Fruit fly (Drosophila melanogaster) whole organism, embryonic: Measurements from ENCODE around the gene Sema5c.

ENCODE experiments used
- Abd-B ChIP-seq: fragments of 200-800 bp; sonication (Bioruptor generic); optimal IDR thresholded peaks from 2 replicates; lab custom pipeline; 2018; ENCODE audit warnings: missing biosample characterization, mild to moderate bottlenecking, missing genetic modification characterization, moderate library complexity
- Atf-2 ChIP-seq: fragments of 200-800 bp; sonication (Bioruptor generic); optimal IDR thresholded peaks from 2 replicates; lab custom pipeline; 2016; ENCODE audit warnings: missing biosample characterization, missing genetic modification characterization
- Atf3 ChIP-seq: fragments of 200-800 bp; sonication (Bioruptor generic); optimal IDR thresholded peaks from 3 replicates; lab custom pipeline; 2016; ENCODE audit warnings: missing biosample characterization, missing genetic modification characterization
- CG12391 ChIP-seq: fragments of 200-800 bp; sonication (Bioruptor generic); optimal IDR thresholded peaks from 3 replicates; lab custom pipeline; 2018; ENCODE audit warnings: missing biosample characterization, mild to moderate bottlenecking, missing genetic modification characterization, moderate library complexity
- CG12659 ChIP-seq: fragments of 200-800 bp; sonication (Bioruptor generic); optimal IDR thresholded peaks from 3 replicates; lab custom pipeline; 2017; ENCODE audit warnings: mild to moderate bottlenecking, missing biosample characterization, missing genetic modification reagents, missing genetic modification characterization
- CG13775 ChIP-seq: fragments of 200-800 bp; sonication (Bioruptor generic); optimal IDR thresholded peaks from 3 replicates; lab custom pipeline; 2017; ENCODE audit warnings: missing biosample characterization, mild to moderate bottlenecking, missing genetic modification characterization
- CG14014 ChIP-seq: fragments of 200-800 bp; sonication (Bioruptor generic); IDR thresholded peaks from 2 replicates; pipeline ENCODE4 v1.3.6; 2022; ENCODE audit warnings: missing biosample characterization, missing genetic modification characterization
- CG17385 ChIP-seq: fragments of 200-800 bp; sonication (Bioruptor generic); optimal IDR thresholded peaks from 3 replicates; lab custom pipeline; 2018; ENCODE audit warnings: missing biosample characterization, mild to moderate bottlenecking, missing genetic modification characterization
- CG17912 ChIP-seq: fragments of 200-800 bp; sonication (Bioruptor generic); optimal IDR thresholded peaks from 2 replicates; lab custom pipeline; 2018; ENCODE audit warnings: missing biosample characterization, mild to moderate bottlenecking, missing genetic modification characterization
- CG18476 ChIP-seq: fragments of 200-800 bp; sonication (Bioruptor generic); optimal IDR thresholded peaks from 2 replicates; lab custom pipeline; 2016; ENCODE audit warnings: missing biosample characterization, mild to moderate bottlenecking, missing genetic modification characterization
- CG2199 ChIP-seq: fragments of 200-800 bp; sonication (Bioruptor generic); IDR thresholded peaks from 3 replicates; pipeline ENCODE4 v1.3.6; 2022; ENCODE audit warnings: missing biosample characterization, missing genetic modification characterization
- CG2875 ChIP-seq: fragments of 200-800 bp; sonication (Bioruptor generic); optimal IDR thresholded peaks from 2 replicates; lab custom pipeline; 2017; ENCODE audit warnings: missing biosample characterization, mild to moderate bottlenecking, missing genetic modification characterization, missing genetic modification reagents
- CG2889 ChIP-seq: fragments of 200-800 bp; sonication (Bioruptor generic); IDR thresholded peaks from 3 replicates; pipeline ENCODE4 v1.3.6; 2022; ENCODE audit warnings: missing biosample characterization, missing genetic modification characterization
- CG31224 ChIP-seq: fragments of 200-800 bp; sonication (Bioruptor generic); IDR thresholded peaks from 2 replicates; pipeline ENCODE4 v1.3.6; 2022; ENCODE audit warnings: missing biosample characterization, missing genetic modification characterization
- CG34376 ChIP-seq: fragments of 200-800 bp; sonication (Bioruptor generic); optimal IDR thresholded peaks from 2 replicates; lab custom pipeline; 2018; ENCODE audit warnings: missing biosample characterization, mild to moderate bottlenecking, missing genetic modification characterization
- CG4617 ChIP-seq: fragments of 200-800 bp; sonication (Bioruptor generic); optimal IDR thresholded peaks from 3 replicates; lab custom pipeline; 2016; ENCODE audit warnings: missing biosample characterization, missing genetic modification characterization, borderline replicate concordance
- CG5245 ChIP-seq: fragments of 200-800 bp; sonication (Bioruptor generic); optimal IDR thresholded peaks from 3 replicates; lab custom pipeline; 2016; ENCODE audit warnings: missing biosample characterization, missing genetic modification characterization
- CG6272 ChIP-seq: fragments of 200-800 bp; sonication (Bioruptor generic); IDR thresholded peaks from 2 replicates; pipeline ENCODE4 v1.3.6; 2022; ENCODE audit warnings: missing biosample characterization, missing genetic modification characterization
- CG8290 ChIP-seq, 3 experiments: fragments of 200-800 bp; sonication (Bioruptor generic); optimal IDR thresholded peaks; 2 replicates each; lab custom pipeline; 2016 to 2019; ENCODE audit warnings: missing biosample characterization in 3 of 3, missing genetic modification characterization in 3 of 3, mild to moderate bottlenecking in 2 of 3, moderate library complexity in 1 of 3
- CG8924 ChIP-seq: fragments of 200-800 bp; optimal IDR thresholded peaks from 3 replicates; lab custom pipeline; 2019; ENCODE audit warnings: missing biosample characterization, mild to moderate bottlenecking, missing genetic modification characterization, moderate library complexity
- Deaf1 ChIP-seq: fragments of 200-800 bp; optimal IDR thresholded peaks from 3 replicates; lab custom pipeline; 2019; ENCODE audit warnings: missing biosample characterization, mild to moderate bottlenecking, missing genetic modification characterization, moderate library complexity
- Dref ChIP-seq: fragments of 200-800 bp; sonication (Bioruptor generic); IDR thresholded peaks from 2 replicates; pipeline ENCODE4 v1.3.6; 2022; ENCODE audit warnings: missing biosample characterization, missing genetic modification characterization
- ERR ChIP-seq: fragments of 200-800 bp; sonication (Bioruptor generic); optimal IDR thresholded peaks from 2 replicates; lab custom pipeline; 2016; ENCODE audit warnings: missing biosample characterization, missing genetic modification characterization
- HLHmδ ChIP-seq: fragments of 200-800 bp; sonication (Bioruptor generic); optimal IDR thresholded peaks from 2 replicates; lab custom pipeline; 2018; ENCODE audit warnings: missing biosample characterization, mild to moderate bottlenecking, missing genetic modification characterization, moderate library complexity
- Hr51 ChIP-seq, 2 experiments: fragments of 200-800 bp; sonication (Bioruptor generic); optimal IDR thresholded peaks; 2 replicates in 1 of 2; 3 replicates in 1 of 2; lab custom pipeline; 2016 to 2018; ENCODE audit warnings: missing biosample characterization in 2 of 2, missing genetic modification characterization in 2 of 2, mild to moderate bottlenecking in 1 of 2, moderate library complexity in 1 of 2
- Hr78 ChIP-seq, 2 experiments: fragments of 200-800 bp in 1 of 2; fragments of >200 bp in 1 of 2; sonication (Bioruptor generic) in 1 of 2; optimal IDR thresholded peaks; 2 replicates each; lab custom pipeline; 2017 to 2019; ENCODE audit warnings: missing biosample characterization in 2 of 2, missing genetic modification characterization in 2 of 2, mild to moderate bottlenecking in 1 of 2, moderate library complexity in 1 of 2
- NK7.1 ChIP-seq: fragments of 200-800 bp; sonication (Bioruptor generic); optimal IDR thresholded peaks from 3 replicates; lab custom pipeline; 2016; ENCODE audit warnings: missing biosample characterization, missing genetic modification characterization
- Nf-YB ChIP-seq: fragments of 200-800 bp; sonication (Bioruptor generic); optimal IDR thresholded peaks from 3 replicates; lab custom pipeline; 2019; ENCODE audit warnings: missing biosample characterization, mild to moderate bottlenecking, missing genetic modification characterization, moderate library complexity
- NfI ChIP-seq: fragments of 200-800 bp; sonication (Bioruptor generic); optimal IDR thresholded peaks from 3 replicates; lab custom pipeline; 2018; ENCODE audit warnings: missing biosample characterization, mild to moderate bottlenecking, missing genetic modification characterization, moderate library complexity
- Side ChIP-seq: fragments of 200-800 bp; sonication (Bioruptor generic); optimal IDR thresholded peaks from 2 replicates; lab custom pipeline; 2016; ENCODE audit warnings: missing biosample characterization, missing genetic modification characterization
- Sox100B ChIP-seq: fragments of 200-800 bp; sonication (Bioruptor generic); optimal IDR thresholded peaks from 3 replicates; lab custom pipeline; 2018; ENCODE audit warnings: missing biosample characterization, mild to moderate bottlenecking, missing genetic modification characterization
- Vsx1 ChIP-seq: fragments of 200-800 bp; sonication (Bioruptor generic); optimal IDR thresholded peaks from 2 replicates; lab custom pipeline; 2017; ENCODE audit warnings: missing biosample characterization, mild to moderate bottlenecking, missing genetic modification characterization, missing genetic modification reagents
- ash1 ChIP-seq: fragments of 200-800 bp; sonication (Bioruptor generic); optimal IDR thresholded peaks from 2 replicates; lab custom pipeline; 2018; ENCODE audit warnings: missing biosample characterization, mild to moderate bottlenecking, missing genetic modification characterization
- cad ChIP-seq: fragments of >200 bp; optimal IDR thresholded peaks from 2 replicates; lab custom pipeline; 2017; ENCODE audit warnings: missing biosample characterization, missing genetic modification characterization
- caup ChIP-seq: fragments of 200-800 bp; sonication (Bioruptor generic); optimal IDR thresholded peaks from 3 replicates; lab custom pipeline; 2017; ENCODE audit warnings: missing biosample characterization, mild to moderate bottlenecking, missing genetic modification characterization, moderate library complexity; ENCODE audit not compliant: severe bottlenecking
- exex ChIP-seq: fragments of 200-800 bp; sonication (Bioruptor generic); optimal IDR thresholded peaks from 4 replicates; lab custom pipeline; 2018; ENCODE audit warnings: missing biosample characterization, mild to moderate bottlenecking, missing genetic modification characterization, moderate library complexity
- grn ChIP-seq: fragments of 200-800 bp; sonication (Bioruptor generic); optimal IDR thresholded peaks from 3 replicates; lab custom pipeline; 2017; ENCODE audit warnings: missing biosample characterization, missing genetic modification characterization
- gro ChIP-seq: fragments of 200-800 bp; sonication (Bioruptor generic); optimal IDR thresholded peaks from 2 replicates; lab custom pipeline; 2016; ENCODE audit warnings: missing biosample characterization, missing genetic modification characterization
- kni ChIP-seq: fragments of 200-800 bp; sonication (Bioruptor generic); optimal IDR thresholded peaks from 3 replicates; lab custom pipeline; 2017; ENCODE audit warnings: mild to moderate bottlenecking, missing biosample characterization, missing genetic modification reagents, missing genetic modification characterization
- nerfin-1 ChIP-seq: fragments of 200-800 bp; sonication (Bioruptor generic); optimal IDR thresholded peaks from 3 replicates; lab custom pipeline; 2019; ENCODE audit warnings: missing biosample characterization, mild to moderate bottlenecking, missing genetic modification characterization, moderate library complexity
- nerfin-2 ChIP-seq: fragments of 200-800 bp; sonication (Bioruptor generic); IDR thresholded peaks from 2 replicates; pipeline ENCODE4 v1.3.6; 2022; ENCODE audit warnings: missing biosample characterization, missing genetic modification characterization; ENCODE audit not compliant: partially characterized antibody
- nom ChIP-seq: fragments of 200-800 bp; sonication (Bioruptor generic); optimal IDR thresholded peaks from 2 replicates; lab custom pipeline; 2017; ENCODE audit warnings: missing biosample characterization, missing genetic modification characterization, mild to moderate bottlenecking, moderate library complexity, missing genetic modification reagents
- peb ChIP-seq: fragments of 200-800 bp; sonication (Bioruptor generic); IDR thresholded peaks from 2 replicates; pipeline ENCODE4 v1.3.6; 2022; ENCODE audit warnings: missing biosample characterization, missing genetic modification characterization
- pho ChIP-seq: fragments of 200-800 bp; sonication (Bioruptor generic); optimal IDR thresholded peaks from 2 replicates; lab custom pipeline; 2016; ENCODE audit warnings: missing biosample characterization, missing genetic modification characterization
- pros ChIP-seq: fragments of 200-800 bp; sonication (Bioruptor generic); optimal IDR thresholded peaks from 3 replicates; lab custom pipeline; 2019; ENCODE audit warnings: missing biosample characterization, mild to moderate bottlenecking, missing genetic modification characterization, moderate library complexity
- schlank ChIP-seq: fragments of 200-800 bp; sonication (Bioruptor generic); optimal IDR thresholded peaks from 2 replicates; lab custom pipeline; 2018; ENCODE audit warnings: missing biosample characterization, mild to moderate bottlenecking, missing genetic modification characterization
- sens-2 ChIP-seq: fragments of 200-800 bp; sonication (Bioruptor generic); IDR thresholded peaks from 2 replicates; pipeline ENCODE4 v1.3.6; 2022; ENCODE audit warnings: missing biosample characterization, missing genetic modification characterization
- slbo ChIP-seq: fragments of 200-800 bp; sonication (Bioruptor generic); IDR thresholded peaks from 2 replicates; pipeline ENCODE4 v1.3.6; 2022; ENCODE audit warnings: missing biosample characterization, missing genetic modification characterization

Sema5c gene

DNA sequence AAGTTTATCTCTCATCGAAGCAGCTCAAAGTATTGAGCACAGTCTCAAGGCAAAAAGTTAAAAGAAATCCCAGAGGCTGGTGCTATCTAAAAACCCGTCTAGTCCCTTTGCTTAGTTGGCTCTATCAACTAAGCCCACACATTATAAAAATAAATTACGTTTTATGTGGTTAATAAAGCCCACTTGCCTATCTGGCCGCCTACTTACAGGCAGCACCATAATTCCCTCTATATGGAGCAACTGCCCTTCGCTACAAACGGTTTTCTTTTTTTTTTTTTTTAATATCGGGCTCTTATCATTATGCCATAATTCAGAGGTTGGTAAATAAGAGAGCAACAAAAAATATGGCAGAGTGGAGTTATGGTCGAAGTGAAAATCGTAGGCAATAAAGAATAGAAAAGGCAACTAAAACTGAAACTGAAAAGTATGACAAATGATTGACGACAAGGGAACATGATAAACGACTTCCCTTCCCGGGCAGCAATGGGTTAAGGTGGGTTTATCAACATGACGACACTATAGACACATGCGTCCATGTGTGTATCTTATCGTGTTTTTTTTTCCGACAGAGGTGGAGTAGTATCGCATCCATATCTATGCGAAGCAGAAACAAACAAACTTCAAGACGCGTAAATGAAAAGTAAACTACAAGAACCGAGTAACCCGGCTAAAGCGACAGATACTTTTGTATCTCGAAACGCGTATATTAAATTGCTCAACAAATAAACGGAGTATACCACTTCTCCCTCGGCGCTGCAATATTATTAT lies 2.9 kb downstream of the Sema5c start (continued):
- peak in 1 of 2 experiments; percentile 22 for TF ChIP-seq Hr51 (GFP tag; optimal IDR thresholded peaks at IDR 0.05; lab: Kevin White, UChicago)
- TF ChIP-seq CG31224 (GFP tag; lab: Robert Waterston, UW) = no peak
- TF ChIP-seq CG18476 = no peak
- TF ChIP-seq CG4617 (GFP tag; lab: Kevin White, UChicago) = no peak
- TF ChIP-seq slbo = 0 out of 2 replicates have a peak, but pooled peaks have one; percentile 12
- TF ChIP-seq CG2889 (GFP tag; lab: Robert Waterston, UW) = no peak
- no peak for TF ChIP-seq ERR (GFP tag; lab: Kevin White, UChicago)
- TF ChIP-seq cad (GFP tag; lab: Kevin White, UChicago) = no peak
- TF ChIP-seq Atf3 = no peak
- peak; percentile 88; the same call in 2 of the 3 replicates for TF ChIP-seq CG2199
- TF ChIP-seq nerfin-2 (GFP tag; lab: Robert Waterston, UW) = no peak
- TF ChIP-seq peb (GFP tag; lab: Robert Waterston, UW) = no peak
- TF ChIP-seq CG12659 = peak; percentile 18
- peak; percentile 41 for TF ChIP-seq Sox100B (GFP tag; lab: Kevin White, UChicago)
- peak; percentile 89 for TF ChIP-seq kni
- no peak for TF ChIP-seq CG14014 (GFP tag; lab: Robert Waterston, UW)
- no peak for TF ChIP-seq Deaf1
- no peak for TF ChIP-seq CG2875
- no peak for TF ChIP-seq pho (GFP tag; lab: Kevin White, UChicago)
- peak; percentile 41 for TF ChIP-seq CG34376 (GFP tag; lab: Kevin White, UChicago)
- TF ChIP-seq pros (GFP tag; lab: Kevin White, UChicago) = peak; percentile 89
- no peak for TF ChIP-seq CG8290 (GFP tag; optimal IDR thresholded peaks at IDR 0.05; lab: Kevin White, UChicago)
- peak in 1 of 2 experiments; percentile 3 for TF ChIP-seq CG8290 (tag; optimal IDR thresholded peaks at IDR 0.05; lab: Kevin White, UChicago)
- no peak for TF ChIP-seq NK7.1 (GFP tag; lab: Kevin White, UChicago)
- TF ChIP-seq schlank (tag; lab: Kevin White, UChicago) = no peak
- no peak for TF ChIP-seq Nf-YB (GFP tag; lab: Kevin White, UChicago)
- TF ChIP-seq grn (GFP tag; lab: Kevin White, UChicago) = peak; percentile 39
- no peak for TF ChIP-seq CG12391 (tag; lab: Kevin White, UChicago)
- no peak for TF ChIP-seq ash1 (GFP tag; lab: Kevin White, UChicago)
- peak; percentile 75 for TF ChIP-seq HLHmδ (GFP tag; lab: Kevin White, UChicago)
- TF ChIP-seq CG8924 (tag; lab: Kevin White, UChicago) = peak; percentile 26
- TF ChIP-seq nerfin-1 = peak; percentile 22
- TF ChIP-seq nom = peak; percentile 23
- no peak for TF ChIP-seq CG6272 (GFP tag; lab: Robert Waterston, UW)
- TF ChIP-seq sens-2 (GFP tag; lab: Robert Waterston, UW) = no peak
- TF ChIP-seq Dref = no peak
- TF ChIP-seq CG17385 (GFP tag; lab: Kevin White, UChicago) = peak; percentile 37
- peak; percentile 24 for TF ChIP-seq exex
- TF ChIP-seq Side (GFP tag; lab: Kevin White, UChicago) = peak; percentile 31
- TF ChIP-seq Vsx1 (GFP tag; lab: Kevin White, UChicago) = peak; percentile 72
- TF ChIP-seq gro (GFP tag; lab: Kevin White, UChicago) = peak; percentile 1
- TF ChIP-seq caup (GFP tag; lab: Kevin White, UChicago) = peak; percentile 39
- peak; percentile 23 for TF ChIP-seq Atf-2 (GFP tag; lab: Kevin White, UChicago)
- no peak for TF ChIP-seq NfI (GFP tag; lab: Kevin White, UChicago)
- TF ChIP-seq Abd-B = no peak
- peak in 1 of 2 experiments; percentile 0 for TF ChIP-seq Hr78 (GFP tag; optimal IDR thresholded peaks at IDR 0.05; lab: Kevin White, UChicago)
- no peak for TF ChIP-seq CG13775
- TF ChIP-seq CG17912 (GFP tag; lab: Kevin White, UChicago) = no peak
- no peak for TF ChIP-seq CG5245 (GFP tag; lab: Kevin White, UChicago)
